Worm (Caenorhabditis elegans): ENCODE data around the gene F45G2.9.

- TF ChIP-seq med-1 (GFP tag; optimal IDR thresholded peaks at IDR 0.05; ENCODE audit: insufficient read depth) (no peak), ztf-29 (GFP tag; IDR thresholded peaks at IDR 0.05) (no peak), ref-1 (GFP tag; conservative IDR thresholded peaks at IDR 0.05) (no peak), ztf-23 (GFP tag; IDR thresholded peaks at IDR 0.05) (no peak), cog-1 (tag; optimal IDR thresholded peaks at IDR 0.05) (no peak), klf-2 (GFP tag; conservative IDR thresholded peaks at IDR 0.05) (no peak), flt-1 (GFP tag; IDR thresholded peaks at IDR 0.05) (no peak), T22C8.4 (GFP tag; IDR thresholded peaks at IDR 0.05) (no peak)
These were observed 25.5 kb downstream of the F45G2.9 start for ce11 chrIII:13411202-13411601.

Measured in whole organism, midembryonic.